Worm (Caenorhabditis elegans) whole organism, early embryonic: Measurements from ENCODE around the gene ZK6.8.

Experiments used
- ama-1 ChIP-seq: fragments of 150-350 bp; optimal IDR thresholded peaks from 2 replicates; lab custom pipeline; 2014
- tra-4 ChIP-seq: sonication (generic microtip); optimal IDR thresholded peaks from 2 replicates; lab custom pipeline; 2017; ENCODE audit warnings: missing genetic modification characterization, missing compliant biosample characterization

DNA sequence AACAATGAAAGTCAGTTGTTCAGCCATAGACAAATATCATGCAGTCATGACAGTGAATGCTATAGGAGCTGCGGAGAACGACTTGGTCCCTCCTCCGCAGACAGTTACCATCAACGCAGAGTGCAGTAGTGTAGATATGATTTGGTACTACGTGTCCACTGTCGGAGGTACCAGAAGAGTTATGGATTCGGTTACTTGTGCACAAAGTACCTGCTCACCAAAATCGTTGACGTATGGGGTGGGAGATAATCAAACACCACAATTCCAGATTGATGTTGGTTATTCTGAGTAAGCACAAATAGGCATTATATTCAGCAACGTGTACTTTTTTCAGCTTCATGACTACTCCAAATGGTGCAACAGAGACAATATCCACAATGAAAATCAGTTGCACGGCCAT lies 51.3 kb downstream of the ZK6.8 start:
- TF ChIP-seq tra-4 (tag; lab: Kevin White, UChicago) (no peak), ama-1 (no peak)
